Fruit fly (Drosophila melanogaster) whole organism, embryonic: ENCODE results near the gene MICAL-like.

Source experiments
- CG10431 ChIP-seq: fragments of 200-800 bp; sonication (Bioruptor generic); optimal IDR thresholded peaks from 3 replicates; lab custom pipeline; 2018; ENCODE audit warnings: missing biosample characterization, mild to moderate bottlenecking, missing genetic modification characterization
- CG10654 ChIP-seq: fragments of 200-800 bp; sonication (Bioruptor generic); optimal IDR thresholded peaks from 2 replicates; lab custom pipeline; 2016; ENCODE audit warnings: missing biosample characterization, missing genetic modification characterization
- CG2678 ChIP-seq: fragments of 200-800 bp; sonication (Bioruptor generic); optimal IDR thresholded peaks from 3 replicates; lab custom pipeline; 2019; ENCODE audit warnings: missing biosample characterization, mild to moderate bottlenecking, missing genetic modification characterization, moderate library complexity
- CG3995 ChIP-seq: fragments of 200-800 bp; sonication (Bioruptor generic); optimal IDR thresholded peaks from 3 replicates; lab custom pipeline; 2016; ENCODE audit warnings: missing biosample characterization, missing genetic modification characterization
- CG7839 ChIP-seq: fragments of 200-800 bp; sonication (Bioruptor generic); optimal IDR thresholded peaks from 3 replicates; lab custom pipeline; 2018; ENCODE audit warnings: missing biosample characterization, mild to moderate bottlenecking, missing genetic modification characterization, moderate library complexity
- Sin3A ChIP-seq: fragments of >200 bp; optimal IDR thresholded peaks from 2 replicates; lab custom pipeline; 2018
- dpn ChIP-seq, 2 experiments: fragments of 200-800 bp; sonication (Bioruptor generic); optimal IDR thresholded peaks; 3 replicates each; lab custom pipeline; 2016; ENCODE audit warnings: missing biosample characterization in 2 of 2, missing genetic modification characterization in 2 of 2
- sens ChIP-seq: fragments of 200-800 bp; sonication (Bioruptor generic); peaks from one replicate; lab custom pipeline; 2016; ENCODE audit warnings: missing biosample characterization, missing genetic modification characterization
- tx ChIP-seq: fragments of 200-800 bp; sonication (Bioruptor generic); optimal IDR thresholded peaks from 2 replicates; lab custom pipeline; 2016; ENCODE audit warnings: missing biosample characterization, missing genetic modification characterization
- zfh1 ChIP-seq: fragments of 200-800 bp; sonication (Bioruptor generic); IDR thresholded peaks from 3 replicates; pipeline ENCODE4 v1.3.6; 2022; ENCODE audit warnings: missing biosample characterization, missing genetic modification characterization

DNA sequence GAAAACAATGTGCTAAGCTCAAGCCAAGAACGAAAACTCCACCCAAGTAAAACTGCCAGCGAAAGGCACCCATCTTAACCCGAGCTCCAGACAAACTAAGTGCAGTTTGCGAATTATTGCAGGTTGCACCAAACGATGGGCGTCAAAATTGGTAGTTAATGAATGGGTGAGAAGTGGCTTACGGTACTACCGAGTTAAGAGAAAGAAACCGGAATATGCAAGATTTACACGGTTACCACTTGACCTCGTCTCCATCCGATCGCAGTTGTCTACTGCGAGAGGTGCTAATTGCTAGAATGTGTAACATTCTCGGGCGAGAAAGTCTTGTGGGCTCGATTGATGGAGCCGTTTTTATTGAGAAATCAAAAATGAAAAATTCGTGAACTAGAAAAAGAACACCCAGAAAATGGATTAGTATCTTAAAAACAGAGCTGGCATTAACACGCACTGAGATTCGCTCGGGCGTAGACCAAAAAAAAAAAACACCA is 46.2 kb upstream of the MICAL-like start, which contains the start of the genes CG14115 and CG34428:
- TF ChIP-seq Sin3A (lab: Kevin White, UChicago), result no peak
- no peak for TF ChIP-seq dpn (GFP tag; optimal IDR thresholded peaks at IDR 0.05; lab: Kevin White, UChicago)
- no peak for TF ChIP-seq zfh1 (GFP tag; lab: Robert Waterston, UW)
- TF ChIP-seq CG2678 (tag; lab: Kevin White, UChicago), result no peak
- TF ChIP-seq CG10431, result no peak
- no peak for TF ChIP-seq CG10654 (GFP tag; lab: Kevin White, UChicago)
- no peak for TF ChIP-seq CG3995 (GFP tag; lab: Kevin White, UChicago)
- no peak for TF ChIP-seq tx
- no peak for TF ChIP-seq sens
- TF ChIP-seq CG7839 (tag; lab: Kevin White, UChicago), result no peak
